Worm (Caenorhabditis elegans) whole organism, early embryonic: ENCODE measurements around the gene R05D3.9.

Source experiments
- B0310.2 ChIP-seq: sonication (generic microtip); optimal IDR thresholded peaks from 2 replicates; lab custom pipeline; 2016; ENCODE audit warnings: mild to moderate bottlenecking, missing genetic modification characterization, missing compliant biosample characterization
- F13C5.2 ChIP-seq: sonication (generic microtip); optimal IDR thresholded peaks from 2 replicates; lab custom pipeline; 2017; ENCODE audit warnings: mild to moderate bottlenecking, missing genetic modification characterization, inconsistent platforms, missing compliant biosample characterization
- aly-1 ChIP-seq: sonication (generic microtip); optimal IDR thresholded peaks from 2 replicates; lab custom pipeline; 2016; ENCODE audit warnings: missing genetic modification characterization, missing compliant biosample characterization
- ama-1 ChIP-seq: fragments of 150-350 bp; optimal IDR thresholded peaks from 2 replicates; lab custom pipeline; 2014
- ceh-13 ChIP-seq: fragments of 200-800 bp; sonication (Bioruptor generic); optimal IDR thresholded peaks from 2 replicates; lab custom pipeline; 2018; ENCODE audit warnings: mild to moderate bottlenecking, missing genetic modification characterization, missing compliant biosample characterization
- ceh-36 ChIP-seq: sonication (generic microtip); optimal IDR thresholded peaks from 2 replicates; lab custom pipeline; 2016; ENCODE audit warnings: missing genetic modification characterization, inconsistent platforms, missing compliant biosample characterization
- ets-7 ChIP-seq: sonication (generic microtip); optimal IDR thresholded peaks from 2 replicates; lab custom pipeline; 2016; ENCODE audit warnings: missing genotype, missing genetic modification characterization, missing compliant biosample characterization
- flt-1 ChIP-seq: fragments of 200-800 bp; sonication (Bioruptor generic); IDR thresholded peaks from 2 replicates; pipeline ENCODE4 v1.3.6; 2022; ENCODE audit warnings: missing genetic modification characterization, missing compliant biosample characterization
- hmbx-1 ChIP-seq: sonication (generic microtip); optimal IDR thresholded peaks from 2 replicates; lab custom pipeline; 2016; ENCODE audit warnings: mild to moderate bottlenecking, missing genetic modification characterization, missing compliant biosample characterization
- pes-1 ChIP-seq: fragments of 200-800 bp; sonication (Bioruptor generic); IDR thresholded peaks from 2 replicates; pipeline ENCODE4 v1.3.6; 2022; ENCODE audit warnings: missing genetic modification reagents, missing genetic modification characterization, missing compliant biosample characterization
- sea-1 ChIP-seq: fragments of 200-800 bp; sonication (Bioruptor generic); conservative IDR thresholded peaks from 2 replicates; pipeline ENCODE4 v1.3.6; 2022; ENCODE audit warnings: missing genetic modification characterization, missing compliant biosample characterization
- tbx-11 ChIP-seq: fragments of 200-800 bp; sonication (Bioruptor generic); IDR thresholded peaks from 2 replicates; pipeline ENCODE4 v1.3.6; 2022; ENCODE audit warnings: missing genetic modification characterization, missing compliant biosample characterization
- tbx-37 ChIP-seq: fragments of 200-800 bp; sonication (Bioruptor generic); conservative IDR thresholded peaks from 2 replicates; pipeline ENCODE4 v1.3.6; 2022; ENCODE audit warnings: missing genetic modification reagents, missing genetic modification characterization, missing compliant biosample characterization
- tra-4 ChIP-seq: sonication (generic microtip); optimal IDR thresholded peaks from 2 replicates; lab custom pipeline; 2017; ENCODE audit warnings: missing genetic modification characterization, missing compliant biosample characterization

DNA sequence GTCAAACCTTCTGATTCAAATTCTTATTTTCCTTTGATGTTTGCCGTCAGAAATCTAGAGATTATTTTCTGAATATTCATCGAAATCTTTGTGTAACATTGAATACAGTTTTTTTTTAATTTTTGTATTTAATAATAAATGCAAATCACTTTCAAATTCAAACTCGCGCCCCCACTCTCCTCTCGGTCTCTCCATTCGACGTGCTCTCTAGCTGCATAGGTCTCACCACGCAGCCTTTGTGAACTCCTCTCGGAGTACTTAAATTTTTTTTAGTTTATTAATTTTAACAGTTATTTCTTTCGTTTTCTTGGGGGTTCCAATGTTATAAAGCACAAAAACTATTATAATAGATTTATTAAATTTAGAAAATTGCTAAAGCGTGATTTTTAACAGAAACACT is 1.7 kb upstream of the R05D3.9 start:
- TF ChIP-seq sea-1 (GFP tag; lab: Robert Waterston, UW) = no peak
- TF ChIP-seq ama-1 (lab: Kevin White, UChicago) = no peak
- no peak for TF ChIP-seq ceh-13
- no peak for TF ChIP-seq B0310.2 (tag; lab: Kevin White, UChicago)
- TF ChIP-seq tbx-37 (GFP tag; lab: Robert Waterston, UW) = no peak
- TF ChIP-seq hmbx-1 (tag; lab: Kevin White, UChicago) = no peak
- TF ChIP-seq flt-1 (GFP tag; lab: Robert Waterston, UW) = no peak
- TF ChIP-seq ets-7 (tag; lab: Kevin White, UChicago) = no peak
- no peak for TF ChIP-seq ceh-36 (tag; lab: Kevin White, UChicago)
- no peak for TF ChIP-seq tbx-11 (GFP tag; lab: Robert Waterston, UW)
- TF ChIP-seq tra-4 (tag; lab: Kevin White, UChicago) = no peak
- no peak for TF ChIP-seq aly-1 (tag; lab: Kevin White, UChicago)
- no peak for TF ChIP-seq pes-1
- no peak for TF ChIP-seq F13C5.2 (tag; lab: Kevin White, UChicago)
